Fruit fly (Drosophila melanogaster) whole organism, embryonic: ENCODE results near the gene CG43702.

Experiments used
- CG11398 ChIP-seq: fragments of 200-800 bp; sonication (Bioruptor generic); optimal IDR thresholded peaks from 2 replicates; lab custom pipeline; 2016; ENCODE audit warnings: missing biosample characterization, missing genetic modification characterization
- CG11456 ChIP-seq: fragments of 200-800 bp; sonication (Bioruptor generic); IDR thresholded peaks from 3 replicates; pipeline ENCODE4 v1.3.6; 2022; ENCODE audit warnings: missing biosample characterization, missing genetic modification characterization
- CG13123 ChIP-seq: fragments of 200-800 bp; sonication (Bioruptor generic); optimal IDR thresholded peaks from 2 replicates; lab custom pipeline; 2016; ENCODE audit warnings: missing biosample characterization, missing genetic modification characterization
- CG17829 ChIP-seq: fragments of 200-800 bp; optimal IDR thresholded peaks from 2 replicates; lab custom pipeline; 2019; ENCODE audit warnings: missing biosample characterization, mild to moderate bottlenecking, missing genetic modification characterization, moderate library complexity
- CG18262 ChIP-seq: fragments of 200-800 bp; optimal IDR thresholded peaks from 3 replicates; lab custom pipeline; 2019; ENCODE audit warnings: missing biosample characterization, mild to moderate bottlenecking, missing genetic modification characterization, moderate library complexity
- CG18476 ChIP-seq: fragments of 200-800 bp; sonication (Bioruptor generic); optimal IDR thresholded peaks from 2 replicates; lab custom pipeline; 2016; ENCODE audit warnings: missing biosample characterization, mild to moderate bottlenecking, missing genetic modification characterization
- CG18619 ChIP-seq: fragments of 200-800 bp; sonication (Bioruptor generic); optimal IDR thresholded peaks from 3 replicates; lab custom pipeline; 2017; ENCODE audit warnings: missing biosample characterization, mild to moderate bottlenecking, missing genetic modification characterization
- CG18764 ChIP-seq: fragments of 200-800 bp; sonication (Bioruptor generic); optimal IDR thresholded peaks from 3 replicates; lab custom pipeline; 2016; ENCODE audit warnings: missing biosample characterization, missing genetic modification characterization
- CG30403 ChIP-seq: fragments of 200-800 bp; sonication (Bioruptor generic); optimal IDR thresholded peaks from 3 replicates; lab custom pipeline; 2016; ENCODE audit warnings: missing biosample characterization, missing genetic modification characterization
- CG31224 ChIP-seq: fragments of 200-800 bp; sonication (Bioruptor generic); IDR thresholded peaks from 2 replicates; pipeline ENCODE4 v1.3.6; 2022; ENCODE audit warnings: missing biosample characterization, missing genetic modification characterization
- CG31388 ChIP-seq: fragments of 200-800 bp; sonication (Bioruptor generic); optimal IDR thresholded peaks from 2 replicates; lab custom pipeline; 2016; ENCODE audit warnings: missing biosample characterization, missing genetic modification characterization
- CG3847 ChIP-seq: fragments of 200-800 bp; sonication (Bioruptor generic); IDR thresholded peaks from 2 replicates; pipeline ENCODE4 v1.3.6; 2022; ENCODE audit warnings: missing biosample characterization, missing genetic modification characterization
- CG4854 ChIP-seq: fragments of 200-800 bp; sonication (Bioruptor generic); optimal IDR thresholded peaks from 2 replicates; lab custom pipeline; 2016; ENCODE audit warnings: missing biosample characterization, missing genetic modification characterization, inconsistent platforms
- CG6254 ChIP-seq: fragments of 200-800 bp; sonication (Bioruptor generic); optimal IDR thresholded peaks from 3 replicates; lab custom pipeline; 2017; ENCODE audit warnings: mild to moderate bottlenecking, missing biosample characterization, missing genetic modification reagents, missing genetic modification characterization
- CG8359 ChIP-seq: fragments of 200-800 bp; sonication (Bioruptor generic); optimal IDR thresholded peaks from 2 replicates; lab custom pipeline; 2017; ENCODE audit warnings: missing biosample characterization, mild to moderate bottlenecking, missing genetic modification characterization, borderline replicate concordance
- CG8765 ChIP-seq: fragments of 200-800 bp; sonication (Bioruptor generic); IDR thresholded peaks from 2 replicates; pipeline ENCODE4 v1.3.6; 2022; ENCODE audit warnings: missing biosample characterization, missing genetic modification characterization
- CG9817 ChIP-seq: fragments of 200-800 bp; sonication (Bioruptor generic); optimal IDR thresholded peaks from 2 replicates; lab custom pipeline; 2018; ENCODE audit warnings: missing biosample characterization, mild to moderate bottlenecking, missing genetic modification characterization, moderate library complexity
- Chrac-16 ChIP-seq: fragments of 200-800 bp; sonication (Bioruptor generic); optimal IDR thresholded peaks from 3 replicates; lab custom pipeline; 2016; ENCODE audit warnings: missing biosample characterization, missing genetic modification characterization
- D19B ChIP-seq: fragments of 200-800 bp; sonication (Bioruptor generic); optimal IDR thresholded peaks from 2 replicates; lab custom pipeline; 2017; ENCODE audit warnings: missing biosample characterization, mild to moderate bottlenecking, missing genetic modification characterization
- Dad ChIP-seq: fragments of 200-800 bp; sonication (Bioruptor generic); optimal IDR thresholded peaks from 3 replicates; lab custom pipeline; 2016; ENCODE audit warnings: missing biosample characterization, missing genetic modification characterization
- Dek ChIP-seq: fragments of 200-800 bp; sonication (Bioruptor generic); optimal IDR thresholded peaks from 3 replicates; lab custom pipeline; 2019; ENCODE audit warnings: missing biosample characterization, mild to moderate bottlenecking, missing genetic modification characterization, moderate library complexity
- Dip3 ChIP-seq: fragments of 200-800 bp; sonication (Bioruptor generic); optimal IDR thresholded peaks from 3 replicates; lab custom pipeline; 2016; ENCODE audit warnings: missing biosample characterization, missing genetic modification characterization
- Ets97D ChIP-seq: fragments of 200-800 bp; sonication (Bioruptor generic); optimal IDR thresholded peaks from 3 replicates; lab custom pipeline; 2016; ENCODE audit warnings: missing biosample characterization, missing genetic modification characterization
- HLHmδ ChIP-seq: fragments of 200-800 bp; sonication (Bioruptor generic); optimal IDR thresholded peaks from 2 replicates; lab custom pipeline; 2018; ENCODE audit warnings: missing biosample characterization, mild to moderate bottlenecking, missing genetic modification characterization, moderate library complexity
- Hr39 ChIP-seq: fragments of >200 bp; optimal IDR thresholded peaks from 2 replicates; lab custom pipeline; 2017
- NFAT ChIP-seq: fragments of 200-800 bp; sonication (Bioruptor generic); IDR thresholded peaks from 2 replicates; pipeline ENCODE4 v1.3.6; 2022; ENCODE audit warnings: missing biosample characterization, missing genetic modification characterization
- PHDP ChIP-seq: fragments of 200-800 bp; sonication (Bioruptor generic); optimal IDR thresholded peaks from 3 replicates; lab custom pipeline; 2018; ENCODE audit warnings: missing biosample characterization, mild to moderate bottlenecking, missing genetic modification characterization, moderate library complexity
- Rfx ChIP-seq: fragments of 200-800 bp; sonication (Bioruptor generic); IDR thresholded peaks from 2 replicates; pipeline ENCODE4 v1.3.6; 2022; ENCODE audit warnings: missing biosample characterization, missing genetic modification characterization
- Side ChIP-seq: fragments of 200-800 bp; sonication (Bioruptor generic); optimal IDR thresholded peaks from 2 replicates; lab custom pipeline; 2016; ENCODE audit warnings: missing biosample characterization, missing genetic modification characterization
- Xbp1 ChIP-seq: fragments of 200-800 bp; sonication (Bioruptor generic); optimal IDR thresholded peaks from 3 replicates; lab custom pipeline; 2016; ENCODE audit warnings: missing biosample characterization, mild to moderate bottlenecking, missing genetic modification characterization
- bsh ChIP-seq, 2 experiments: fragments of 200-800 bp; sonication (Bioruptor generic); optimal IDR thresholded peaks; 2 replicates each; lab custom pipeline; 2017 to 2018; ENCODE audit warnings: mild to moderate bottlenecking in 2 of 2, missing biosample characterization in 2 of 2, missing genetic modification characterization in 2 of 2, moderate library complexity in 1 of 2
- croc ChIP-seq: fragments of 200-800 bp; sonication (Bioruptor generic); conservative IDR thresholded peaks from 3 replicates; pipeline ENCODE4 v1.3.6; 2022; ENCODE audit warnings: missing biosample characterization, missing genetic modification characterization
- ems ChIP-seq: fragments of 200-800 bp; sonication (Bioruptor generic); optimal IDR thresholded peaks from 3 replicates; lab custom pipeline; 2016; ENCODE audit warnings: missing biosample characterization, missing genetic modification characterization
- gcm ChIP-seq: fragments of 200-800 bp; sonication (Bioruptor generic); optimal IDR thresholded peaks from 2 replicates; lab custom pipeline; 2019; ENCODE audit warnings: missing biosample characterization, mild to moderate bottlenecking, missing genetic modification characterization, moderate library complexity
- gcm2 ChIP-seq: fragments of 200-800 bp; sonication (Bioruptor generic); optimal IDR thresholded peaks from 2 replicates; lab custom pipeline; 2016; ENCODE audit warnings: missing biosample characterization, missing genetic modification characterization
- grn ChIP-seq: fragments of 200-800 bp; sonication (Bioruptor generic); optimal IDR thresholded peaks from 3 replicates; lab custom pipeline; 2017; ENCODE audit warnings: missing biosample characterization, missing genetic modification characterization
- hth ChIP-seq: fragments of >200 bp; optimal IDR thresholded peaks from 2 replicates; lab custom pipeline; 2017; ENCODE audit warnings: inconsistent platforms
- jing ChIP-seq: fragments of 200-800 bp; sonication (Bioruptor generic); optimal IDR thresholded peaks from 2 replicates; lab custom pipeline; 2018; ENCODE audit warnings: missing biosample characterization, mild to moderate bottlenecking, missing genetic modification characterization
- kni ChIP-seq: fragments of 200-800 bp; sonication (Bioruptor generic); optimal IDR thresholded peaks from 3 replicates; lab custom pipeline; 2017; ENCODE audit warnings: mild to moderate bottlenecking, missing biosample characterization, missing genetic modification reagents, missing genetic modification characterization
- nom ChIP-seq: fragments of 200-800 bp; sonication (Bioruptor generic); optimal IDR thresholded peaks from 2 replicates; lab custom pipeline; 2017; ENCODE audit warnings: missing biosample characterization, missing genetic modification characterization, mild to moderate bottlenecking, moderate library complexity, missing genetic modification reagents
- odd ChIP-seq: fragments of 200-800 bp; sonication (Bioruptor generic); optimal IDR thresholded peaks from 2 replicates; lab custom pipeline; 2017; ENCODE audit warnings: missing biosample characterization, mild to moderate bottlenecking, missing genetic modification characterization
- pnt ChIP-seq: fragments of 200-800 bp; sonication (Bioruptor generic); optimal IDR thresholded peaks from 3 replicates; lab custom pipeline; 2016; ENCODE audit warnings: missing biosample characterization, missing genetic modification characterization
- rib ChIP-seq: fragments of 200-800 bp; sonication (Bioruptor generic); IDR thresholded peaks from 2 replicates; pipeline ENCODE4 v1.3.6; 2022; ENCODE audit warnings: missing biosample characterization, missing genetic modification characterization
- sc ChIP-seq, 3 experiments: fragments of >200 bp in 2 of 3; fragments of 200-800 bp in 1 of 3; sonication (Bioruptor generic) in 1 of 3; optimal IDR thresholded peaks; 2 replicates in 2 of 3; 3 replicates in 1 of 3; lab custom pipeline; 2017; ENCODE audit warnings: mild to moderate bottlenecking in 1 of 3, missing biosample characterization in 1 of 3, missing genetic modification characterization in 1 of 3, missing genetic modification reagents in 1 of 3
- scrt ChIP-seq: fragments of 200-800 bp; sonication (Bioruptor generic); optimal IDR thresholded peaks from 2 replicates; lab custom pipeline; 2018; ENCODE audit warnings: missing biosample characterization, mild to moderate bottlenecking, missing genetic modification characterization, moderate library complexity
- sima ChIP-seq: fragments of 200-800 bp; sonication (Bioruptor generic); optimal IDR thresholded peaks from 2 replicates; lab custom pipeline; 2016; ENCODE audit warnings: missing biosample characterization, missing genetic modification characterization
- so ChIP-seq: fragments of 200-800 bp; sonication (Bioruptor generic); IDR thresholded peaks from 3 replicates; pipeline ENCODE4 v1.3.6; 2022; ENCODE audit warnings: missing biosample characterization, missing genetic modification characterization
- sob ChIP-seq: fragments of 200-800 bp; sonication (Bioruptor generic); IDR thresholded peaks from 2 replicates; pipeline ENCODE4 v1.3.6; 2022; ENCODE audit warnings: missing biosample characterization, missing genetic modification characterization
- unc-4 ChIP-seq: fragments of 200-800 bp; sonication (Bioruptor generic); IDR thresholded peaks from 2 replicates; pipeline ENCODE4 v1.3.6; 2022; ENCODE audit warnings: missing biosample characterization, missing genetic modification characterization; ENCODE audit not compliant: partially characterized antibody
- vvl ChIP-seq: fragments of 200-800 bp; sonication (Bioruptor generic); IDR thresholded peaks from 2 replicates; pipeline ENCODE4 v1.3.6; 2022; ENCODE audit warnings: missing biosample characterization, missing genetic modification characterization

The CG43702 gene

DNA sequence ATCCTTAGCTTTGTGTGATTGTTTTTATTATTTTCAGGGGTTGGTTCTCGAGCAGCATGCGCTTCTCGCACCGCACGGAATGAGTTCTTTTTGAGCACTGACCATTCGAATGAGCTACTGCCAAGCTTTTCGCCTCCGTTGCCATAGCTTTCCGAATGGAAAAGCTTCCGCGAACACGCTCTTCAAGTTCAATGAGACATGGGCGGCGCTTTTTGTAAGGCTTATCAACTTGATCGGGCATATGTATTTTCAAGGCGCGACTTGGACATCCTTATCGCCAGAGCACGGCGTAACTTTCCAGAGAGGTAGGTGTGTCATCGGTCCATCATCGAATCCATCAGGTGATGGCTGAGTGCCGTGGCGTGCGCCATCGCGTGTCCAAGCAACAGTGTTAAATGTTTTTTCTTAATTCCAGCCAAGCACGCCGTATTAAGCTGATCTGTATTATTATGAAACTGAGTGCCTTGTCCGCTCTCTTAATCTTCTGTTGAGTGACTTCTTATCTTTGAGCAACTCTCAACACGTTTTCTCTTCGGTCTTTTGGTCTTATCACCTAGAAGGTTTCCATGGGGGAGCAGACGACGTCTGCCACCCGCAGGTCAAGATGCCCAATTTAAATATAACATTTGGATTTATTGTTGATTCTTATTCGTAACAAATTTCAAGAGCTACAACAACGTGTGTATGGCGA, 18.5 kb upstream of the CG43702 start, which contains the start of gene AcCoAS (continued):
- TF ChIP-seq PHDP (tag; lab: Kevin White, UChicago) (peak; percentile 16), D19B (no peak), so (GFP tag; lab: Robert Waterston, UW) (no peak), NFAT (GFP tag; lab: Robert Waterston, UW) (no peak; the same call in 1 of the 2 replicates), Side (GFP tag; lab: Kevin White, UChicago) (peak; percentile 60), CG17829 (tag; lab: Kevin White, UChicago) (no peak), sob (GFP tag; lab: Robert Waterston, UW) (peak; percentile 46; the same call in 1 of the 2 replicates), Dad (no peak), Xbp1 (GFP tag; lab: Kevin White, UChicago) (no peak), ems (GFP tag; lab: Kevin White, UChicago) (peak; percentile 9), HLHmδ (no peak), Chrac-16 (GFP tag; lab: Kevin White, UChicago) (no peak), Dek (tag; lab: Kevin White, UChicago) (peak; percentile 10), sc (optimal IDR thresholded peaks at IDR 0.05; lab: Kevin White, UChicago) (no peak), sc (GFP tag; optimal IDR thresholded peaks at IDR 0.05; lab: Kevin White, UChicago) (no peak), CG11456 (GFP tag; lab: Robert Waterston, UW) (0 out of 3 replicates have a peak, but pooled peaks have one; percentile 59), odd (no peak), gcm2 (GFP tag; lab: Kevin White, UChicago) (no peak), CG31224 (GFP tag; lab: Robert Waterston, UW) (no peak), kni (GFP tag; lab: Kevin White, UChicago) (no peak), gcm (GFP tag; lab: Kevin White, UChicago) (no peak), CG8359 (GFP tag; lab: Kevin White, UChicago) (no peak), CG8765 (GFP tag; lab: Robert Waterston, UW) (no peak), CG11398 (GFP tag; lab: Kevin White, UChicago) (no peak), CG18476 (no peak), grn (GFP tag; lab: Kevin White, UChicago) (peak; percentile 91), Rfx (GFP tag; lab: Robert Waterston, UW) (peak; percentile 76), CG6254 (GFP tag; lab: Kevin White, UChicago) (peak; percentile 14), nom (peak; percentile 26), jing (GFP tag; lab: Kevin White, UChicago) (no peak), CG30403 (GFP tag; lab: Kevin White, UChicago) (peak; percentile 22), CG9817 (tag; lab: Kevin White, UChicago) (no peak), rib (peak; percentile 52; the same call in 1 of the 2 replicates), CG4854 (GFP tag; lab: Kevin White, UChicago) (no peak), vvl (GFP tag; lab: Robert Waterston, UW) (peak; percentile 33; the same call in 1 of the 2 replicates), scrt (GFP tag; lab: Kevin White, UChicago) (peak; percentile 48), pnt (GFP tag; lab: Kevin White, UChicago) (no peak), Hr39 (no peak), CG18764 (GFP tag; lab: Kevin White, UChicago) (no peak), CG18262 (no peak), Dip3 (GFP tag; lab: Kevin White, UChicago) (peak; percentile 34), hth (lab: Kevin White, UChicago) (no peak), Ets97D (GFP tag; lab: Kevin White, UChicago) (no peak), bsh (GFP tag; optimal IDR thresholded peaks at IDR 0.05; lab: Kevin White, UChicago) (no peak), CG13123 (GFP tag; lab: Kevin White, UChicago) (no peak), croc (no peak), CG31388 (GFP tag; lab: Kevin White, UChicago) (no peak), sima (GFP tag; lab: Kevin White, UChicago) (no peak), unc-4 (GFP tag; lab: Robert Waterston, UW) (peak; percentile 36), CG18619 (GFP tag; lab: Kevin White, UChicago) (no peak), CG3847 (GFP tag; lab: Robert Waterston, UW) (no peak)
